Worm (Caenorhabditis elegans) whole organism, young adult: Measurements from ENCODE around the gene twk-44.

ENCODE experiments used
- B0261.1 ChIP-seq: sonication (generic microtip); optimal IDR thresholded peaks from 2 replicates; lab custom pipeline; 2016; ENCODE audit warnings: mild to moderate bottlenecking, missing genetic modification characterization, moderate library complexity, missing compliant biosample characterization
- F37B4.10 ChIP-seq: fragments of 200-800 bp; sonication (Bioruptor generic); IDR thresholded peaks from 2 replicates; pipeline ENCODE4 v1.3.6; 2022; ENCODE audit warnings: missing genetic modification characterization, missing compliant biosample characterization
- nhr-179 ChIP-seq: sonication (generic microtip); optimal IDR thresholded peaks from 2 replicates; lab custom pipeline; 2016; ENCODE audit warnings: mild to moderate bottlenecking, missing genetic modification characterization, missing compliant biosample characterization
- unc-62 ChIP-seq: fragments of 150-350 bp; optimal IDR thresholded peaks from 2 replicates; lab custom pipeline; 2014; ENCODE audit warnings: missing biosample characterization, missing genetic modification reagents, missing genetic modification characterization

- TF ChIP-seq nhr-179 (tag; lab: Kevin White, UChicago), result no peak
- no peak for TF ChIP-seq unc-62 (GFP tag; lab: Kevin White, UChicago)
- no peak for TF ChIP-seq B0261.1
- TF ChIP-seq F37B4.10 (GFP tag; lab: Robert Waterston, UW), result no peak
Measured at ce11 chrX:11647165-11647564, 20.3 kb upstream of the twk-44 start, which contains the start of gene T04F8.8.
